Worm (Caenorhabditis elegans): ENCODE measurements around the gene hsp-75.

DNA sequence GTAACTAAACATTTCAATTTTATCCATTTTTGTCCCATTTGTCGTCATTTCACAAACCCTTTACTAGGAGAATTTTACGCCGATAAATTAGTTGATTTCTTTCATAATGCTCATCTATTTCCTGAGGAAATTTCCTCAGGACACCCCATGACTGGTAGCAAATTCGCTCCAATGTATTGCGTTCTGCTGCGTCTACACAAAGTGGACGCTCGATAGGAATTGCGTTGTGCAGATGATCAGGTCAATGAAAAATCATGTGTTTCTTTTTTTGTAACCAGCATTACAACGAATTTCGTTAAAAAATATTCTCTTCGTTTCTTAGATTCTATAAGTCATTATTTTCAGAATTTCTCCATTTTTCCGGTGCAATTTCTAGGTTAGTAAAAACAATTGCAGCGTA, 44.7 kb downstream of the hsp-75 start, which contains the start of gene epg-4:
- TF ChIP-seq C17E4.6 (GFP tag; IDR thresholded peaks at IDR 0.05) = no peak
- 0 out of 2 replicates have a peak, but pooled peaks have one; percentile 31 for TF ChIP-seq attf-6 (GFP tag; IDR thresholded peaks at IDR 0.05)
- peak; percentile 27; the same call in 1 of the 2 replicates for TF ChIP-seq D2030.7 (GFP tag; IDR thresholded peaks at IDR 0.05)
- peak; percentile 50 for TF ChIP-seq hmg-1.2 (GFP tag; IDR thresholded peaks at IDR 0.05)
- TF ChIP-seq lsy-27 (tag; optimal IDR thresholded peaks at IDR 0.05; ENCODE audit: borderline replicate concordance, insufficient read depth) = no peak
- no peak for TF ChIP-seq lag-1 (GFP tag; IDR thresholded peaks at IDR 0.05)
- TF ChIP-seq F39B2.1 (GFP tag; IDR thresholded peaks at IDR 0.05) = no peak
